ENCODE assay signal across 1 worm cellular context in genomic region chrIII:432988-433387, ce11.
TF ChIP-seq lines count a peak whose summit lies in the region.

No protein-coding gene starts in this region.

TF ChIP-seq in whole organism, L1 larva, 84 proteins besides CTCF, POLR2A, EP300 and RAD21 (continued from another document):
- peak; percentile 45 for TF ChIP-seq ceh-8 (GFP tag; optimal IDR thresholded peaks at IDR 0.05; lab: Kevin White, UChicago)
- TF ChIP-seq mab-9 (GFP tag; IDR thresholded peaks at IDR 0.05; lab: Robert Waterston, UW): no peak
- no peak for TF ChIP-seq unc-30 (tag; optimal IDR thresholded peaks at IDR 0.05; lab: Kevin White, UChicago)
- TF ChIP-seq ces-1 (GFP tag; optimal IDR thresholded peaks at IDR 0.05; lab: Kevin White, UChicago): no peak
- peak; percentile 78 for TF ChIP-seq grh-1 (GFP tag; IDR thresholded peaks at IDR 0.05; lab: Robert Waterston, UW)
- no peak for TF ChIP-seq sup-37 (GFP tag; optimal IDR thresholded peaks at IDR 0.05; lab: Kevin White, UChicago)
- peak; percentile 17 for TF ChIP-seq dsc-1 (tag; optimal IDR thresholded peaks at IDR 0.05; lab: Kevin White, UChicago)
- TF ChIP-seq C16A3.4 (tag; optimal IDR thresholded peaks at IDR 0.05; lab: Kevin White, UChicago): peak; percentile 9
- no peak for TF ChIP-seq zag-1 (tag; optimal IDR thresholded peaks at IDR 0.05; lab: Kevin White, UChicago)
- no peak for TF ChIP-seq unc-130 (tag; optimal IDR thresholded peaks at IDR 0.05; lab: Kevin White, UChicago)
- no peak for TF ChIP-seq efl-3 (GFP tag; optimal IDR thresholded peaks at IDR 0.05; lab: Kevin White, UChicago)
- no peak for TF ChIP-seq ztf-11 (tag; optimal IDR thresholded peaks at IDR 0.05; lab: Kevin White, UChicago)
- no peak for TF ChIP-seq elt-2 (tag; optimal IDR thresholded peaks at IDR 0.05; lab: Kevin White, UChicago)
- peak; percentile 18; the same call in 1 of the 2 replicates for TF ChIP-seq isw-1 (GFP tag; IDR thresholded peaks at IDR 0.05; lab: Robert Waterston, UW)
- TF ChIP-seq tlp-1 (tag; optimal IDR thresholded peaks at IDR 0.05; lab: Kevin White, UChicago): no peak
- TF ChIP-seq lin-35 (GFP tag; optimal IDR thresholded peaks at IDR 0.05; lab: Kevin White, UChicago): peak; percentile 46 to 49
- TF ChIP-seq mdl-1 (tag; optimal IDR thresholded peaks at IDR 0.05; lab: Kevin White, UChicago): peak in 1 of 2 experiments; percentile 16
- TF ChIP-seq nhr-90 (tag; optimal IDR thresholded peaks at IDR 0.05; lab: Kevin White, UChicago; ENCODE audit: poor library complexity): peak; percentile 49
- TF ChIP-seq swsn-7 (tag; optimal IDR thresholded peaks at IDR 0.05; lab: Kevin White, UChicago): peak; percentile 42
- peak; percentile 17 for TF ChIP-seq mep-1 (tag; optimal IDR thresholded peaks at IDR 0.05; lab: Kevin White, UChicago)
- TF ChIP-seq fkh-10 (GFP tag; optimal IDR thresholded peaks at IDR 0.05; lab: Kevin White, UChicago): no peak
TF ChIP-seq in whole organism, L1 larva: peak in this region for 29.
